Worm (Caenorhabditis elegans): ENCODE data around the gene C24H11.2.
A peak's percentile ranks its signal among the peaks of the same experiment; 100 is the strongest.

The C24H11.2 gene

DNA sequence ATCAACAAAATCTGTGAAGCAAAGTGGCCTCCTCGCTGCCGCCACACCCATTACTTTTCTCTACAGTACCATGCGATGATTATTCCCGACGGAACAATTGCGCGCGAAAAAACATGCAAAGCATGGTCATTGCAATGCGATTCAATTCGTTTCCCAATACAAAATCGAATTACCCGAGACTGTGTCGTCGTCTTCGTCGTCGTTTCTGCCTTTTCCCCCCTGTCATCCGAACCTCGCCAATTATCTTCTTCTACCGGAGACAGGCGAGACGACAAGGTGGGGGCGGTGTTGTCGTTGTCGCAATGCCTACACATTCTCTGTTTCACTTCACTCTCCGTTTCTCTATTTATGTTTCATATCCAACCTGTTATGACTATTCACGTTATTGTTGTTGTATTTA, 19.7 kb upstream of the C24H11.2 start:
- TF ChIP-seq pha-4 (tag; optimal IDR thresholded peaks at IDR 0.05) (no peak), F55B11.4 (tag; optimal IDR thresholded peaks at IDR 0.05; ENCODE audit: borderline replicate concordance, insufficient read depth) (no peak), zfh-2 (GFP tag; conservative IDR thresholded peaks at IDR 0.05) (0 out of 2 replicates have a peak, but pooled peaks have one; percentile 7), tlf-1 (GFP tag; optimal IDR thresholded peaks at IDR 0.05) (no peak)

DNA sequence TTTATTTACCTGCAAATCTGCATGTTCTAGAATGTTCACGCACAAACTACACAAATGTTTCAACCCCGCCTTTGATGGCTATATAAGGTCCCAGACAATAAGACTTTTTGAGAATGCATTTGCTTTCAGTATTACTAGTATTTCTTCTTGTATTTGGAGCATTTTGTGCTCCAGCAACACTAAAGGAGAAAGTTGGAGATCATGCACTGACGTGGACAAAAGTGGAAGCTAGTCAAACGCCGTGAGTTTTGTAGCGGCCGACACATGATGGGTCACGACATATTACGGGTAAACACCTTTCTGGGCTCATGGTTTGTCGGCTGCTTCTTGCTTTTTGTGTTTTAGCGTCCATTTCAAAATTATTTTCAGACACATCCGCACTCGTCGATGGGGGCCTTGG, 18.3 kb upstream of the C24H11.2 start, which contains the start of gene C18D11.6:
C18D11.6 (plus strand) TSS at position 110 of the 400 bp plus-strand sequence.
- no peak for TF ChIP-seq B0019.2 (GFP tag; conservative IDR thresholded peaks at IDR 0.05)
- no peak for TF ChIP-seq hmg-1.2 (GFP tag; IDR thresholded peaks at IDR 0.05)
- no peak for TF ChIP-seq hsf-1 (GFP tag; IDR thresholded peaks at IDR 0.05)
- no peak for TF ChIP-seq ztf-26 (tag; optimal IDR thresholded peaks at IDR 0.05)
- TF ChIP-seq D2030.7 (GFP tag; IDR thresholded peaks at IDR 0.05): no peak
- TF ChIP-seq nhr-27 (tag; optimal IDR thresholded peaks at IDR 0.05): no peak
- no peak for TF ChIP-seq unc-130 (GFP tag; optimal IDR thresholded peaks at IDR 0.05)
- TF ChIP-seq madf-3 (GFP tag; IDR thresholded peaks at IDR 0.05): no peak
- no peak for TF ChIP-seq tlf-1 (GFP tag; optimal IDR thresholded peaks at IDR 0.05)
- no peak for TF ChIP-seq chd-7 (tag; optimal IDR thresholded peaks at IDR 0.05)
- no peak for TF ChIP-seq F37B4.10 (GFP tag; IDR thresholded peaks at IDR 0.05)
- no peak for TF ChIP-seq tbx-9 (tag; optimal IDR thresholded peaks at IDR 0.05; ENCODE audit: borderline replicate concordance)
- TF ChIP-seq K11D2.4 (GFP tag; IDR thresholded peaks at IDR 0.05): no peak
- no peak for TF ChIP-seq T26A5.8 (tag; optimal IDR thresholded peaks at IDR 0.05)
- no peak for TF ChIP-seq F23B12.7 (tag; optimal IDR thresholded peaks at IDR 0.05; ENCODE audit: insufficient read depth)
- no peak for TF ChIP-seq ets-4 (GFP tag; optimal IDR thresholded peaks at IDR 0.05)

DNA sequence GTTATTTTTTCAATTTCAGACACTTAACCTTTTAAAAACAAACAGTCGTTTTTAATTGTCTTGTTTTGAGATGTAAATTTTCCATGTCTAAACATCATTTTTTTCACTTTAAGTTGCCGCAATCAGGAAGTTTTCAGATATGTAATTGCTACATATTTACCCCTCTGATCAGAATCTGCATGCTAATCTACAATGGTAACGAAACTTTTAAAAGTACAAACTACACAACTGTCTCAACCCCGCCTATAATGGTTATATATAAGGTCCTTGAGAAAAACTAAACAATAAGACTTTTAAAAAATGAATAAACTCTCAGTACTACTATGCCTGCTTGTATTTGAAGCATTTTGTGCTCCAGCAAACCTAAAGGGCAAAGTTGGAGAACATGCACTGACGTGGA, 16.7 kb upstream of the C24H11.2 start, which contains the start of gene C18D11.9:
C18D11.9 (plus strand) TSS at position 301 of the 400 bp plus-strand sequence.
- TF ChIP-seq rec-8 (tag; optimal IDR thresholded peaks at IDR 0.05): no peak

DNA sequence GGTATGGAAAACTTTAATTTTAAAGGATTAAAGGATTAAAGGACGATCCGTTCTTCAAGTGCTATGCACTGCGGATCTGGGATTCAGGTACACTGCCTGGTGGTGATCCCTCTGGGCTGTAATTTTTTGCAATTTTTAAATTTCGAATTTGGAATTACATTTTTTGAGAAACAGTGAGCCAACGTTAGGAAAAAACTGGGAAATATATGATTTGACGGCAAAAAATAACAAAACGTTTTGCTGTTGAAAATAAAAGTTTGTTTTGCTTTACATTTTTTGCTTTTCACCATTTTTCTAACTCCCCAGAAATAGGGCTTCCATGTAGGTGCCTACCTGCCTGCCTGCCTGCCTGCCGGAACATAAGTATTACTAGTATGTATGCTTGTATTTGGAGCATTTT, 15.3 kb upstream of the C24H11.2 start, which contains the start of gene C18D11.10:
C18D11.10 (plus strand) TSS at position 301 of the 400 bp plus-strand sequence.
- TF ChIP-seq B0336.3 (GFP tag; IDR thresholded peaks at IDR 0.05): no peak
- TF ChIP-seq lin-26 (GFP tag; IDR thresholded peaks at IDR 0.05): no peak

DNA sequence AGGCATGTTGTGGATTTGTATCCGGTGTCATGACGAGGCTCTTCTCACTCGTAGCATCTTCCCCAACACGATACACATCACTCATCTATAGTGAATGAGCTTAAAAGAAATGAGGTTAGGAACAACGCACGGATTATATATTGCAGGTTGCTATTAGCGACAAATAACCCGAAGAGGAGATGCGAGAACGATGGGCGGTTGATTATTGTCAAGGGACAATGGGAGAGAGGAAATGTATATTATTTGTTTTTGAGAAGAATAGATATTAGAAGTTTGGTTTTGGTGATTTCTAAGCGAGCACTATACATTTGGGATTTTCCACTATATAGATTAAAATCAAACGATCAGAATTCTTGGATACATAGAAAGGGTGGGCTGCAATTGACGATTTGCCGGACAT, 14.6 kb upstream of the C24H11.2 start, which contains the start of gene C18D11.7:
C18D11.7 (minus strand) TSS at position 101 of the 400 bp plus-strand sequence.
- TF ChIP-seq ztf-18 (tag; optimal IDR thresholded peaks at IDR 0.05) (no peak), egrh-3 (GFP tag; IDR thresholded peaks at IDR 0.05) (no peak), athp-1 (tag; optimal IDR thresholded peaks at IDR 0.05) (no peak), hlh-12 (tag; optimal IDR thresholded peaks at IDR 0.05) (no peak), F22D6.2 (tag; optimal IDR thresholded peaks at IDR 0.05) (no peak), lir-1 (GFP tag; conservative IDR thresholded peaks at IDR 0.05) (no peak), cebp-1 (GFP tag; IDR thresholded peaks at IDR 0.05) (no peak), cebp-1 (tag; optimal IDR thresholded peaks at IDR 0.05) (no peak), madf-8 (GFP tag; conservative IDR thresholded peaks at IDR 0.05) (no peak)

DNA sequence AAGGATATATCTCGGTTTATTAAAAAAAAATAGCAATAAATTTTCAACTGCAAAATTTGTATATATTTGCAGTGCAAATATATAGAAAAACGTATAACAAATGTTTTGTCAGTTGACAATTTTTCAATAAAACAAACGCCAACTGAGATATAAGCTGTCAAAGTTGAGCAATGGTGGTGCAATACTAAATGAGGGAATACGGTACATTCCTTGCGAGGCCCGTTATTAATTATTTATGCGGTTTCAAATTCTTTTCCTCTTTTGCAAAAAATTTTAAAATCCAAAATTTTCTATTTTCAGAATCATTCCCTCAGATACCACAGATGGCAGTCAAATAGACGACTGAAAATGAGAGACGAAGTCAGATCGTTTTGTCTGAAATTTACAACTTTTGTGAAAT, 3.3 kb upstream of the C24H11.2 start, which contains the start of gene twk-39:
twk-39 (plus strand) TSS at position 301 of the 400 bp plus-strand sequence.
- TF ChIP-seq nhr-120 (GFP tag; IDR thresholded peaks at IDR 0.05) (no peak), K11D2.4 (GFP tag; IDR thresholded peaks at IDR 0.05) (no peak), ztf-26 (tag; optimal IDR thresholded peaks at IDR 0.05) (no peak), repo-1 (tag; optimal IDR thresholded peaks at IDR 0.05) (no peak), mel-28 (tag; optimal IDR thresholded peaks at IDR 0.05; ENCODE audit: borderline replicate concordance) (no peak), attf-5 (GFP tag; optimal IDR thresholded peaks at IDR 0.05) (no peak), ztf-3 (GFP tag; optimal IDR thresholded peaks at IDR 0.05) (no peak), tlf-1 (GFP tag; optimal IDR thresholded peaks at IDR 0.05) (no peak), snpc-3.4 (tag; optimal IDR thresholded peaks at IDR 0.05) (no peak), F55B11.4 (tag; optimal IDR thresholded peaks at IDR 0.05; ENCODE audit: borderline replicate concordance, insufficient read depth) (no peak), C06A6.2 (GFP tag; conservative IDR thresholded peaks at IDR 0.05) (no peak), nhr-90 (tag; optimal IDR thresholded peaks at IDR 0.05) (no peak), egl-18 (GFP tag; IDR thresholded peaks at IDR 0.05) (no peak), unc-62 (GFP tag; optimal IDR thresholded peaks at IDR 0.05) (no peak)
